Fruit fly (Drosophila melanogaster): ENCODE measurements around the gene PVRAP.

PVRAP gene

DNA sequence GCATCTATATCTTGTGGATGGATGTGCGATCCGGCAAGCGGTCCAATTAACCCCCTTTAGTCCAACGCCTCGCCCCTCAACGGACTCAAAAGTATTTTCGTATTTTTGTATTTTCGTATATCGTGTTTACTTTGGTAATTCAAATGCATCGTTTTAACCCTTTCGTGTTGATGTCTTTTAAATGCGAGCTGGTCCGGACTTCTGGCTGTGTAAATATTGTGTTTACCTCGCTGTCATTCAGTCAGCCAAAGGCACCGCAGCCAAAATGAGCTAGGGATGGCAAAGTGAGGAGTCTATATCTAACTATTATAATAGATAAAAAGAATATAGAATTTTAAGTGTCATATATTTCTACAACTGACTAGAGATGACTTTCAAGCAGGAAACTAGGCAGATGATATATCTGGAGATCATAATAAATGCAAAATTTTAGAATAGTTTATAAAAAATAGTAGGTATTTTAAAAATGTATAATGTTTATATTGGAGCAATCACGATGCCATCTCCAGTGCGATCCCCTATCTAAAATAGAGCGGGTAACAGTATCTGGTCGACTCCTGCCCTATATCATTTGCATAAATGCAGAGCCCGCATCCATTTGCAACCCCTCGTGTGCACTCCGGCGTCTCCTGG lies 13.3 kb upstream of the PVRAP start (continued):
- TF ChIP-seq Opbp (GFP tag; IDR thresholded peaks at IDR 0.05; ENCODE audit: partially characterized antibody) = no peak
- TF ChIP-seq jing (GFP tag; optimal IDR thresholded peaks at IDR 0.05) = no peak
- no peak for TF ChIP-seq CG9215 (GFP tag; IDR thresholded peaks at IDR 0.05)
- no peak for TF ChIP-seq eyg (GFP tag; optimal IDR thresholded peaks at IDR 0.05)
- peak; percentile 14 for TF ChIP-seq CG15601 (tag; optimal IDR thresholded peaks at IDR 0.05)
- no peak for TF ChIP-seq MTF-1 (GFP tag; optimal IDR thresholded peaks at IDR 0.05; ENCODE audit: borderline replicate concordance)
- no peak for TF ChIP-seq CG1832 (GFP tag; optimal IDR thresholded peaks at IDR 0.05)
- no peak for TF ChIP-seq HmgD (GFP tag; optimal IDR thresholded peaks at IDR 0.05)
- no peak for TF ChIP-seq Mrtf (GFP tag; IDR thresholded peaks at IDR 0.05)
- no peak for TF ChIP-seq tap (tag; optimal IDR thresholded peaks at IDR 0.05)
- no peak for TF ChIP-seq Xbp1 (GFP tag; optimal IDR thresholded peaks at IDR 0.05)
- no peak for TF ChIP-seq Abd-B (GFP tag; optimal IDR thresholded peaks at IDR 0.05)
- TF ChIP-seq CG6765 (GFP tag; optimal IDR thresholded peaks at IDR 0.05) = no peak
- no peak for TF ChIP-seq CG10462 (GFP tag; optimal IDR thresholded peaks at IDR 0.05)
- no peak for TF ChIP-seq HmgZ (tag; optimal IDR thresholded peaks at IDR 0.05)

DNA sequence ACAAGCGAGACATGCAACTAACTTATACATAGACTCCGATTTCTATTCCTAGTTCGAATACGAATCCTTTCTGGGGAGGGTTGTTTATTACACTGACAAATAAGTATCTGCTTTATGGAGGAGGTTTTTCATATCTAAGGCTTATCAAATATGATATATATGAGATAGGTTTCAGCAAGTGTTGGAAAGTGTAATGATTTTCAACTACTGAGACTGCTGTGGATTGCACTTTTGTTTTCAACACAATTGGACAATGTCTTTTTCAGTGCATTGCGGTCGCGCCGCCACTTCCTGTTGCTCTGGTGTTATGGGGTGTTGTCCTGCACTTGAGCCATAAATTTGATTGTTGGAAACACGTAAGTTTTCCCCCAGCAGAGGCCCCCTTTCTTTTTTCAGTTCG lies 9.4 kb upstream of the PVRAP start:
- TF ChIP-seq Sox102F (GFP tag; optimal IDR thresholded peaks at IDR 0.05) = peak; percentile 32
- no peak for TF ChIP-seq CG13894 (tag; optimal IDR thresholded peaks at IDR 0.05)
- peak; percentile 34; the same call in 1 of the 2 replicates for TF ChIP-seq lmd (GFP tag; IDR thresholded peaks at IDR 0.05)
- TF ChIP-seq CG4404 (GFP tag; IDR thresholded peaks at IDR 0.05) = peak; percentile 69
- TF ChIP-seq CG8944 (GFP tag; optimal IDR thresholded peaks at IDR 0.05) = peak; percentile 10
- TF ChIP-seq HmgD (GFP tag; optimal IDR thresholded peaks at IDR 0.05) = no peak
- TF ChIP-seq Ssrp (tag; optimal IDR thresholded peaks at IDR 0.05) = peak; percentile 55
- TF ChIP-seq CG11696 (GFP tag; IDR thresholded peaks at IDR 0.05) = peak; percentile 44; the same call in 1 of the 2 replicates
- peak; percentile 6 for TF ChIP-seq CG30020 (tag; optimal IDR thresholded peaks at IDR 0.05)
- TF ChIP-seq Max (GFP tag; optimal IDR thresholded peaks at IDR 0.05) = peak; percentile 32
- peak; percentile 51 for TF ChIP-seq Mes4 (GFP tag; optimal IDR thresholded peaks at IDR 0.05)
- no peak for TF ChIP-seq CG11695 (GFP tag; IDR thresholded peaks at IDR 0.05)
- no peak for TF ChIP-seq seq (GFP tag; IDR thresholded peaks at IDR 0.05)
- no peak for TF ChIP-seq CG10654 (GFP tag; optimal IDR thresholded peaks at IDR 0.05)
- TF ChIP-seq CG18262 (tag; optimal IDR thresholded peaks at IDR 0.05) = peak; percentile 82
- TF ChIP-seq CG17385 (GFP tag; optimal IDR thresholded peaks at IDR 0.05) = peak; percentile 45
- peak; percentile 53 for TF ChIP-seq Chrac-16 (GFP tag; optimal IDR thresholded peaks at IDR 0.05)
- no peak for TF ChIP-seq CG10431 (GFP tag; optimal IDR thresholded peaks at IDR 0.05)
- no peak for TF ChIP-seq NfI (GFP tag; optimal IDR thresholded peaks at IDR 0.05)
- no peak for TF ChIP-seq schlank (tag; optimal IDR thresholded peaks at IDR 0.05)
- peak; percentile 52 for TF ChIP-seq CG12219 (GFP tag; optimal IDR thresholded peaks at IDR 0.05)
- peak in 1 of 2 experiments; percentile 78 for TF ChIP-seq bsh (GFP tag; optimal IDR thresholded peaks at IDR 0.05)
- TF ChIP-seq CG6254 (GFP tag; optimal IDR thresholded peaks at IDR 0.05) = peak; percentile 64
- no peak for TF ChIP-seq lov (optimal IDR thresholded peaks at IDR 0.05)
- peak; percentile 78 for TF ChIP-seq lov (GFP tag; IDR thresholded peaks at IDR 0.05)
- TF ChIP-seq ap (GFP tag; IDR thresholded peaks at IDR 0.05) = 0 out of 2 replicates have a peak, but pooled peaks have one; percentile 26
- TF ChIP-seq CG17802 (tag; optimal IDR thresholded peaks at IDR 0.05) = peak; percentile 9
- peak; percentile 72; the same call in 1 of the 2 replicates for TF ChIP-seq chm (GFP tag; IDR thresholded peaks at IDR 0.05)
- no peak for TF ChIP-seq Hey (tag; optimal IDR thresholded peaks at IDR 0.05)
- peak; percentile 14 for TF ChIP-seq CG7786 (GFP tag; optimal IDR thresholded peaks at IDR 0.05)
- 0 out of 3 replicates have a peak, but pooled peaks have one; percentile 48 for TF ChIP-seq H15 (GFP tag; IDR thresholded peaks at IDR 0.05)
- TF ChIP-seq Lpt (GFP tag; optimal IDR thresholded peaks at IDR 0.05) = no peak
- peak; percentile 81 for TF ChIP-seq zfh1 (GFP tag; IDR thresholded peaks at IDR 0.05)
- TF ChIP-seq CG4707 (GFP tag; optimal IDR thresholded peaks at IDR 0.05) = peak; percentile 4
- TF ChIP-seq pum (GFP tag; optimal IDR thresholded peaks at IDR 0.05) = no peak
- TF ChIP-seq CG15601 (tag; optimal IDR thresholded peaks at IDR 0.05) = peak; percentile 66

All from whole organism, embryonic.